Fruit fly (Drosophila melanogaster) whole organism, embryonic: ENCODE measurements around the gene Peritrophin-15a.

Experiments
- Adf1 ChIP-seq: fragments of 200-800 bp; sonication (Bioruptor generic); IDR thresholded peaks from 2 replicates; pipeline ENCODE4 v1.3.6; 2022; ENCODE audit warnings: missing biosample characterization, missing genetic modification characterization
- Antp ChIP-seq: fragments of 200-800 bp; sonication (Bioruptor generic); optimal IDR thresholded peaks from 3 replicates; lab custom pipeline; 2016; ENCODE audit warnings: missing biosample characterization, missing genetic modification characterization
- Atf-2 ChIP-seq: fragments of 200-800 bp; sonication (Bioruptor generic); optimal IDR thresholded peaks from 2 replicates; lab custom pipeline; 2016; ENCODE audit warnings: missing biosample characterization, missing genetic modification characterization
- Bdp1 ChIP-seq: fragments of 200-800 bp; sonication (Bioruptor generic); optimal IDR thresholded peaks from 3 replicates; lab custom pipeline; 2016; ENCODE audit warnings: missing biosample characterization, missing genetic modification characterization
- BtbVII ChIP-seq: fragments of 200-800 bp; sonication (Bioruptor generic); optimal IDR thresholded peaks from 3 replicates; lab custom pipeline; 2017; ENCODE audit warnings: missing biosample characterization, mild to moderate bottlenecking, missing genetic modification characterization
- CG10565 ChIP-seq: fragments of 200-800 bp; sonication (Bioruptor generic); optimal IDR thresholded peaks from 3 replicates; lab custom pipeline; 2016; ENCODE audit warnings: missing biosample characterization, mild to moderate bottlenecking, missing genetic modification characterization
- CG11247 ChIP-seq: fragments of 200-800 bp; sonication (Bioruptor generic); IDR thresholded peaks from 2 replicates; pipeline ENCODE4 v1.3.6; 2022; ENCODE audit warnings: missing biosample characterization, missing genetic modification characterization
- CG12391 ChIP-seq: fragments of 200-800 bp; sonication (Bioruptor generic); optimal IDR thresholded peaks from 3 replicates; lab custom pipeline; 2018; ENCODE audit warnings: missing biosample characterization, mild to moderate bottlenecking, missing genetic modification characterization, moderate library complexity
- CG12942 ChIP-seq: fragments of 200-800 bp; sonication (Bioruptor generic); optimal IDR thresholded peaks from 3 replicates; lab custom pipeline; 2016; ENCODE audit warnings: missing biosample characterization, missing genetic modification characterization
- CG13624 ChIP-seq: fragments of 200-800 bp; sonication (Bioruptor generic); optimal IDR thresholded peaks from 2 replicates; lab custom pipeline; 2016; ENCODE audit warnings: missing biosample characterization, missing genetic modification characterization
- CG15011 ChIP-seq: fragments of 200-800 bp; sonication (Bioruptor generic); optimal IDR thresholded peaks from 3 replicates; lab custom pipeline; 2018; ENCODE audit warnings: missing biosample characterization, mild to moderate bottlenecking, missing genetic modification characterization
- CG16779 ChIP-seq: fragments of 200-800 bp; sonication (Bioruptor generic); IDR thresholded peaks from 2 replicates; pipeline ENCODE4 v1.3.6; 2022; ENCODE audit warnings: missing biosample characterization, missing genetic modification characterization
- CG17328 ChIP-seq: fragments of 200-800 bp; sonication (Bioruptor generic); IDR thresholded peaks from 2 replicates; pipeline ENCODE4 v1.3.6; 2022; ENCODE audit warnings: missing biosample characterization, missing genetic modification characterization
- CG18011 ChIP-seq: fragments of 200-800 bp; sonication (Bioruptor generic); optimal IDR thresholded peaks from 2 replicates; lab custom pipeline; 2017; ENCODE audit warnings: missing biosample characterization, missing genetic modification characterization, mild to moderate bottlenecking, moderate library complexity, missing genotype
- CG18764 ChIP-seq: fragments of 200-800 bp; sonication (Bioruptor generic); optimal IDR thresholded peaks from 3 replicates; lab custom pipeline; 2016; ENCODE audit warnings: missing biosample characterization, missing genetic modification characterization
- CG34422 ChIP-seq: fragments of 200-800 bp; sonication (Bioruptor generic); IDR thresholded peaks from 3 replicates; pipeline ENCODE4 v1.3.6; 2022; ENCODE audit warnings: missing biosample characterization, missing genetic modification characterization
- CG4360 ChIP-seq: fragments of 200-800 bp; sonication (Bioruptor generic); IDR thresholded peaks from 2 replicates; pipeline ENCODE4 v1.3.6; 2022; ENCODE audit warnings: missing biosample characterization, missing genetic modification characterization
- CG4707 ChIP-seq: fragments of 200-800 bp; sonication (Bioruptor generic); optimal IDR thresholded peaks from 2 replicates; lab custom pipeline; 2018; ENCODE audit warnings: missing biosample characterization, mild to moderate bottlenecking, missing genetic modification characterization, moderate library complexity
- CG6254 ChIP-seq: fragments of 200-800 bp; sonication (Bioruptor generic); optimal IDR thresholded peaks from 3 replicates; lab custom pipeline; 2017; ENCODE audit warnings: mild to moderate bottlenecking, missing biosample characterization, missing genetic modification reagents, missing genetic modification characterization
- CG8478 ChIP-seq: fragments of >200 bp; optimal IDR thresholded peaks from 2 replicates; lab custom pipeline; 2018
- Dip2 ChIP-seq: fragments of 200-800 bp; sonication (Bioruptor generic); IDR thresholded peaks from 2 replicates; pipeline ENCODE4 v1.3.6; 2022; ENCODE audit warnings: missing biosample characterization, missing genetic modification characterization
- Fer3 ChIP-seq: fragments of 200-800 bp; sonication (Bioruptor generic); optimal IDR thresholded peaks from 2 replicates; lab custom pipeline; 2018; ENCODE audit warnings: missing biosample characterization, mild to moderate bottlenecking, missing genetic modification characterization, moderate library complexity
- HLH3B ChIP-seq: fragments of 200-800 bp; sonication (Bioruptor generic); IDR thresholded peaks from 2 replicates; pipeline ENCODE4 v1.3.6; 2022; ENCODE audit warnings: missing biosample characterization, missing genetic modification characterization
- NfI ChIP-seq: fragments of 200-800 bp; sonication (Bioruptor generic); optimal IDR thresholded peaks from 3 replicates; lab custom pipeline; 2018; ENCODE audit warnings: missing biosample characterization, mild to moderate bottlenecking, missing genetic modification characterization, moderate library complexity
- Oli ChIP-seq: fragments of 200-800 bp; sonication (Bioruptor generic); optimal IDR thresholded peaks from 2 replicates; lab custom pipeline; 2018; ENCODE audit warnings: missing biosample characterization, mild to moderate bottlenecking, missing genetic modification characterization, moderate library complexity
- Ptx1 ChIP-seq: fragments of 200-800 bp; sonication (Bioruptor generic); IDR thresholded peaks from 2 replicates; pipeline ENCODE4 v1.3.6; 2022; ENCODE audit warnings: missing biosample characterization, missing genetic modification characterization
- Ssrp ChIP-seq: fragments of 200-800 bp; sonication (Bioruptor generic); optimal IDR thresholded peaks from 2 replicates; lab custom pipeline; 2018; ENCODE audit warnings: missing biosample characterization, mild to moderate bottlenecking, missing genetic modification characterization, moderate library complexity
- al ChIP-seq: fragments of 200-800 bp; sonication (Bioruptor generic); IDR thresholded peaks from 2 replicates; pipeline ENCODE4 v1.3.6; 2022; ENCODE audit warnings: missing biosample characterization, missing genetic modification characterization
- aop ChIP-seq: fragments of 200-800 bp; sonication (Bioruptor generic); IDR thresholded peaks from 2 replicates; pipeline ENCODE4 v1.3.6; 2022; ENCODE audit warnings: missing biosample characterization, missing genetic modification characterization
- emc ChIP-seq: fragments of 200-800 bp; sonication (Bioruptor generic); optimal IDR thresholded peaks from 2 replicates; lab custom pipeline; 2016; ENCODE audit warnings: missing biosample characterization, missing genetic modification characterization
- fd102C ChIP-seq: fragments of 200-800 bp; sonication (Bioruptor generic); optimal IDR thresholded peaks from 2 replicates; lab custom pipeline; 2018; ENCODE audit warnings: missing biosample characterization, mild to moderate bottlenecking, missing genetic modification characterization, moderate library complexity
- fd96Cb ChIP-seq: fragments of 200-800 bp; sonication (Bioruptor generic); optimal IDR thresholded peaks from 2 replicates; lab custom pipeline; 2018; ENCODE audit warnings: missing biosample characterization, mild to moderate bottlenecking, missing genetic modification characterization, moderate library complexity
- gcm ChIP-seq: fragments of 200-800 bp; sonication (Bioruptor generic); optimal IDR thresholded peaks from 2 replicates; lab custom pipeline; 2019; ENCODE audit warnings: missing biosample characterization, mild to moderate bottlenecking, missing genetic modification characterization, moderate library complexity
- gsb ChIP-seq: fragments of 200-800 bp; sonication (Bioruptor generic); IDR thresholded peaks from 2 replicates; pipeline ENCODE4 v1.3.6; 2022; ENCODE audit warnings: missing biosample characterization, missing genetic modification characterization
- gsb-n ChIP-seq: fragments of 200-800 bp; sonication (Bioruptor generic); optimal IDR thresholded peaks from 3 replicates; lab custom pipeline; 2018; ENCODE audit warnings: missing biosample characterization, mild to moderate bottlenecking, missing genetic modification characterization
- hbn ChIP-seq: fragments of 200-800 bp; sonication (Bioruptor generic); IDR thresholded peaks from 2 replicates; pipeline ENCODE4 v1.3.6; 2022; ENCODE audit warnings: missing biosample characterization, missing genetic modification characterization; ENCODE audit not compliant: partially characterized antibody
- her ChIP-seq: fragments of 200-800 bp; sonication (Bioruptor generic); optimal IDR thresholded peaks from 2 replicates; lab custom pipeline; 2016; ENCODE audit warnings: missing biosample characterization, missing genetic modification characterization
- ind ChIP-seq: fragments of 200-800 bp; sonication (Bioruptor generic); optimal IDR thresholded peaks from 3 replicates; lab custom pipeline; 2016; ENCODE audit warnings: missing biosample characterization, missing genetic modification characterization
- jumu ChIP-seq: fragments of 200-800 bp; sonication (Bioruptor generic); optimal IDR thresholded peaks from 3 replicates; lab custom pipeline; 2016; ENCODE audit warnings: missing biosample characterization, missing genetic modification characterization
- kni ChIP-seq: fragments of 200-800 bp; sonication (Bioruptor generic); optimal IDR thresholded peaks from 3 replicates; lab custom pipeline; 2017; ENCODE audit warnings: mild to moderate bottlenecking, missing biosample characterization, missing genetic modification reagents, missing genetic modification characterization
- lab ChIP-seq: fragments of 200-800 bp; sonication (Bioruptor generic); optimal IDR thresholded peaks from 3 replicates; lab custom pipeline; 2017; ENCODE audit warnings: missing biosample characterization, missing genetic modification characterization, mild to moderate bottlenecking, moderate library complexity, missing genetic modification reagents
- lmd ChIP-seq: fragments of 200-800 bp; sonication (Bioruptor generic); IDR thresholded peaks from 2 replicates; pipeline ENCODE4 v1.3.6; 2022; ENCODE audit warnings: missing biosample characterization, missing genetic modification characterization
- maf-S ChIP-seq: fragments of 200-800 bp; sonication (Bioruptor generic); optimal IDR thresholded peaks from 2 replicates; lab custom pipeline; 2016; ENCODE audit warnings: missing biosample characterization, missing genetic modification characterization
- odd ChIP-seq: fragments of 200-800 bp; sonication (Bioruptor generic); optimal IDR thresholded peaks from 2 replicates; lab custom pipeline; 2017; ENCODE audit warnings: missing biosample characterization, mild to moderate bottlenecking, missing genetic modification characterization
- pb ChIP-seq: fragments of 200-800 bp; sonication (Bioruptor generic); optimal IDR thresholded peaks from 3 replicates; lab custom pipeline; 2016; ENCODE audit warnings: missing biosample characterization, missing genetic modification characterization
- peb ChIP-seq: fragments of 200-800 bp; sonication (Bioruptor generic); IDR thresholded peaks from 2 replicates; pipeline ENCODE4 v1.3.6; 2022; ENCODE audit warnings: missing biosample characterization, missing genetic modification characterization
- schlank ChIP-seq: fragments of 200-800 bp; sonication (Bioruptor generic); optimal IDR thresholded peaks from 2 replicates; lab custom pipeline; 2018; ENCODE audit warnings: missing biosample characterization, mild to moderate bottlenecking, missing genetic modification characterization
- so ChIP-seq: fragments of 200-800 bp; sonication (Bioruptor generic); IDR thresholded peaks from 3 replicates; pipeline ENCODE4 v1.3.6; 2022; ENCODE audit warnings: missing biosample characterization, missing genetic modification characterization
- vfl ChIP-seq: fragments of 200-800 bp; sonication (Bioruptor generic); optimal IDR thresholded peaks from 2 replicates; lab custom pipeline; 2016; ENCODE audit warnings: missing biosample characterization, missing genetic modification characterization
- yki ChIP-seq: fragments of >200 bp; optimal IDR thresholded peaks from 3 replicates; lab custom pipeline; 2018

The Peritrophin-15a gene

dm6 chr2L:8370364-8371326, 25.3 kb downstream of the Peritrophin-15a start, which contains the start of gene CG17292 (continued):
- peak; percentile 76 for TF ChIP-seq CG18764
- TF ChIP-seq Bdp1 = no peak
- TF ChIP-seq al = no peak
- TF ChIP-seq schlank = peak; percentile 52
- TF ChIP-seq CG17328 (GFP tag; lab: Robert Waterston, UW) = peak; percentile 50
- no peak for TF ChIP-seq Oli (tag; lab: Kevin White, UChicago)
- peak; percentile 62; the same call in 1 of the 2 replicates for TF ChIP-seq CG11247 (GFP tag; lab: Robert Waterston, UW)
- no peak for TF ChIP-seq jumu (GFP tag; lab: Kevin White, UChicago)
- TF ChIP-seq CG13624 (GFP tag; lab: Kevin White, UChicago) = peak; percentile 69
- TF ChIP-seq CG12942 = peak; percentile 26
- TF ChIP-seq Atf-2 (GFP tag; lab: Kevin White, UChicago) = no peak
- TF ChIP-seq HLH3B (GFP tag; lab: Robert Waterston, UW) = peak; percentile 60
- TF ChIP-seq ind = no peak
- TF ChIP-seq CG16779 (GFP tag; lab: Robert Waterston, UW) = peak; percentile 84
- TF ChIP-seq hbn (GFP tag; lab: Robert Waterston, UW) = peak; percentile 76
- peak; percentile 46 for TF ChIP-seq lmd (GFP tag; lab: Robert Waterston, UW)
- TF ChIP-seq NfI (GFP tag; lab: Kevin White, UChicago) = peak; percentile 27
- TF ChIP-seq emc = no peak
- no peak for TF ChIP-seq peb
- no peak for TF ChIP-seq Dip2 (GFP tag; lab: Robert Waterston, UW)
- TF ChIP-seq Fer3 (tag; lab: Kevin White, UChicago) = peak; percentile 30
- TF ChIP-seq vfl = no peak
- TF ChIP-seq kni (GFP tag; lab: Kevin White, UChicago) = peak; percentile 25
- peak; percentile 22 for TF ChIP-seq odd (GFP tag; lab: Kevin White, UChicago)
- TF ChIP-seq so (GFP tag; lab: Robert Waterston, UW) = peak; percentile 76; the same call in 2 of the 3 replicates
- no peak for TF ChIP-seq CG8478 (lab: Kevin White, UChicago)
- TF ChIP-seq CG34422 (GFP tag; lab: Robert Waterston, UW) = peak; percentile 77; the same call in 1 of the 3 replicates
- peak; percentile 39 for TF ChIP-seq CG18011 (GFP tag; lab: Kevin White, UChicago)
- peak; percentile 66 for TF ChIP-seq gsb-n (tag; lab: Kevin White, UChicago)
- TF ChIP-seq Antp (GFP tag; lab: Kevin White, UChicago) = peak; percentile 20
- peak; percentile 59 for TF ChIP-seq gcm (GFP tag; lab: Kevin White, UChicago)
- TF ChIP-seq lab = peak; percentile 81
- no peak for TF ChIP-seq CG4360 (GFP tag; lab: Robert Waterston, UW)
- no peak for TF ChIP-seq Ptx1 (GFP tag; lab: Robert Waterston, UW)
- TF ChIP-seq Adf1 (GFP tag; lab: Robert Waterston, UW) = peak; percentile 66
- TF ChIP-seq maf-S = peak; percentile 17
- TF ChIP-seq aop = no peak
- TF ChIP-seq gsb = 0 out of 2 replicates have a peak, but pooled peaks have one; percentile 41
- TF ChIP-seq fd102C (GFP tag; lab: Kevin White, UChicago) = no peak
- peak; percentile 42 for TF ChIP-seq CG12391 (tag; lab: Kevin White, UChicago)
- no peak for TF ChIP-seq fd96Cb (tag; lab: Kevin White, UChicago)
- peak; percentile 19 for TF ChIP-seq her (GFP tag; lab: Kevin White, UChicago)
- TF ChIP-seq CG10565 (GFP tag; lab: Kevin White, UChicago) = no peak
- TF ChIP-seq Ssrp (tag; lab: Kevin White, UChicago) = peak; percentile 3
- TF ChIP-seq CG15011 (GFP tag; lab: Kevin White, UChicago) = peak; percentile 12
- no peak for TF ChIP-seq pb (GFP tag; lab: Kevin White, UChicago)
- no peak for TF ChIP-seq yki
- TF ChIP-seq CG4707 (GFP tag; lab: Kevin White, UChicago) = no peak
- peak; percentile 58 for TF ChIP-seq BtbVII (GFP tag; lab: Kevin White, UChicago)
- peak; percentile 10 for TF ChIP-seq CG6254 (GFP tag; lab: Kevin White, UChicago)
